Fruit fly (Drosophila melanogaster) whole organism, wandering third instar larva: ENCODE results near the gene Pp1alpha-96A.

Experiments
- CG9705 ChIP-seq: fragments of 200-800 bp; sonication (Bioruptor generic); optimal IDR thresholded peaks from 2 replicates; lab custom pipeline; 2018; ENCODE audit warnings: missing biosample characterization, mild to moderate bottlenecking, missing genetic modification characterization
- Dfd ChIP-seq: fragments of >200 bp; optimal IDR thresholded peaks from 2 replicates; lab custom pipeline; 2017; ENCODE audit warnings: missing biosample characterization, missing genetic modification characterization
- Hr83 ChIP-seq: fragments of 200-300 bp; sonication (Bioruptor generic); optimal IDR thresholded peaks from 2 replicates; lab custom pipeline; 2016; ENCODE audit warnings: missing biosample characterization, mild to moderate bottlenecking, missing genetic modification characterization, moderate library complexity; ENCODE audit not compliant: poor library complexity, severe bottlenecking
- dl ChIP-seq, 2 experiments: fragments of 175-275, 200-275 bp in 1 of 2; fragments of 200-275 bp in 1 of 2; sonication (Bioruptor generic); optimal IDR thresholded peaks; lab custom pipeline; 2018; ENCODE audit warnings: mild to moderate bottlenecking in 2 of 2, missing biosample characterization in 2 of 2, missing genetic modification characterization in 2 of 2, moderate library complexity in 2 of 2; ENCODE audit not compliant: partially characterized antibody in 2 of 2, insufficient read depth in 1 of 2
- h ChIP-seq: fragments of 200-800 bp; sonication (Bioruptor generic); optimal IDR thresholded peaks from 3 replicates; lab custom pipeline; 2016; ENCODE audit warnings: missing biosample characterization, mild to moderate bottlenecking, missing genetic modification characterization
- jim ChIP-seq: fragments of 175-275, 200-325 bp; sonication (Bioruptor generic); optimal IDR thresholded peaks from 2 replicates; lab custom pipeline; 2016; ENCODE audit warnings: missing biosample characterization, mild to moderate bottlenecking, missing genetic modification characterization
- pan ChIP-seq: fragments of >200 bp; optimal IDR thresholded peaks from 2 replicates; lab custom pipeline; 2017
- psq ChIP-seq: fragments of 200-800 bp; sonication (Bioruptor generic); optimal IDR thresholded peaks from 3 replicates; lab custom pipeline; 2017; ENCODE audit warnings: missing biosample characterization, mild to moderate bottlenecking, missing genetic modification characterization, moderate library complexity
- woc ChIP-seq: sonication (Bioruptor generic); optimal IDR thresholded peaks from 2 replicates; lab custom pipeline; 2016; ENCODE audit warnings: missing biosample characterization, mild to moderate bottlenecking, missing genetic modification characterization

dm6 chr3R:24525983-24526661 is 8.1 kb downstream of the Pp1alpha-96A start:
- TF ChIP-seq psq (GFP tag; lab: Kevin White, UChicago): no peak
- no peak for TF ChIP-seq CG9705
- TF ChIP-seq h: no peak
- no peak for TF ChIP-seq Dfd (GFP tag; lab: Kevin White, UChicago)
- TF ChIP-seq pan: no peak
- no peak for TF ChIP-seq Hr83 (GFP tag; lab: Kevin White, UChicago)
- no peak for TF ChIP-seq woc (GFP tag; lab: Kevin White, UChicago)
- TF ChIP-seq dl (GFP tag; optimal IDR thresholded peaks at IDR 0.05; lab: Kevin White, UChicago; ENCODE audit: insufficient read depth in 1 of 2, partially characterized antibody in 2 of 2): no peak
- no peak for TF ChIP-seq jim (GFP tag; lab: Kevin White, UChicago)
